Fruit fly (Drosophila melanogaster): ENCODE results near the gene Galk.
A peak's percentile ranks its signal among the peaks of the same experiment; 100 is the strongest.

The Galk gene

dm6 chr3L:9025680-9026079, 39.8 kb upstream of the Galk start (continued):
- peak; percentile 56; the same call in 1 of the 3 replicates for TF ChIP-seq C15 (GFP tag; IDR thresholded peaks at IDR 0.05)
- no peak for TF ChIP-seq lov (optimal IDR thresholded peaks at IDR 0.05)
- TF ChIP-seq lov (GFP tag; IDR thresholded peaks at IDR 0.05) = peak; percentile 87; the same call in 2 of the 3 replicates
- peak; percentile 68 for TF ChIP-seq CG1602 (GFP tag; optimal IDR thresholded peaks at IDR 0.05)
- 0 out of 2 replicates have a peak, but pooled peaks have one; percentile 20 for TF ChIP-seq CG16779 (GFP tag; IDR thresholded peaks at IDR 0.05)
- TF ChIP-seq CG17568 (GFP tag; optimal IDR thresholded peaks at IDR 0.05) = peak; percentile 65
- no peak for TF ChIP-seq Poxn (GFP tag; IDR thresholded peaks at IDR 0.05)
- TF ChIP-seq CG10654 (GFP tag; optimal IDR thresholded peaks at IDR 0.05) = peak; percentile 65
- TF ChIP-seq Oli (tag; optimal IDR thresholded peaks at IDR 0.05) = peak; percentile 91
- TF ChIP-seq psq (GFP tag; optimal IDR thresholded peaks at IDR 0.05) = peak; percentile 39
- TF ChIP-seq az2 (GFP tag; optimal IDR thresholded peaks at IDR 0.05) = peak; percentile 79
- TF ChIP-seq Max (GFP tag; optimal IDR thresholded peaks at IDR 0.05) = peak; percentile 73
- TF ChIP-seq inv (GFP tag; IDR thresholded peaks at IDR 0.05; ENCODE audit: partially characterized antibody) = no peak
- TF ChIP-seq CG10321 (GFP tag; IDR thresholded peaks at IDR 0.05) = peak; percentile 66
- TF ChIP-seq H15 (GFP tag; IDR thresholded peaks at IDR 0.05) = peak; percentile 92
- peak; percentile 77 for TF ChIP-seq Atf-2 (GFP tag; optimal IDR thresholded peaks at IDR 0.05)
- TF ChIP-seq mirr (GFP tag; optimal IDR thresholded peaks at IDR 0.05) = no peak
- TF ChIP-seq Hey (tag; optimal IDR thresholded peaks at IDR 0.05) = no peak
- TF ChIP-seq CG10462 (GFP tag; optimal IDR thresholded peaks at IDR 0.05) = peak; percentile 66
- peak; percentile 43 for TF ChIP-seq CG3163 (GFP tag; optimal IDR thresholded peaks at IDR 0.05)
- no peak for TF ChIP-seq CG42726 (GFP tag; IDR thresholded peaks at IDR 0.05; ENCODE audit: partially characterized antibody)
- TF ChIP-seq ash1 (GFP tag; optimal IDR thresholded peaks at IDR 0.05) = no peak
- peak; percentile 83 for TF ChIP-seq CG6272 (GFP tag; IDR thresholded peaks at IDR 0.05)
- peak; percentile 86 for TF ChIP-seq Mrtf (GFP tag; IDR thresholded peaks at IDR 0.05)
- TF ChIP-seq Hr3 (GFP tag; optimal IDR thresholded peaks at IDR 0.05) = peak; percentile 81
- TF ChIP-seq Oaz (GFP tag; IDR thresholded peaks at IDR 0.05) = peak; percentile 78
- peak; percentile 22; the same call in 1 of the 2 replicates for TF ChIP-seq Adf1 (GFP tag; IDR thresholded peaks at IDR 0.05)
- TF ChIP-seq pnt (GFP tag; optimal IDR thresholded peaks at IDR 0.05) = peak; percentile 68
- TF ChIP-seq nau (GFP tag; optimal IDR thresholded peaks at IDR 0.05) = peak; percentile 70
- TF ChIP-seq Ptx1 (GFP tag; IDR thresholded peaks at IDR 0.05) = peak; percentile 94
- peak; percentile 92 for TF ChIP-seq unpg (GFP tag; optimal IDR thresholded peaks at IDR 0.05)
- TF ChIP-seq pros (GFP tag; optimal IDR thresholded peaks at IDR 0.05) = peak; percentile 75
- TF ChIP-seq CG33557 (GFP tag; optimal IDR thresholded peaks at IDR 0.05) = peak; percentile 58
- TF ChIP-seq shn (GFP tag; optimal IDR thresholded peaks at IDR 0.05) = peak; percentile 44
- TF ChIP-seq sug (tag; optimal IDR thresholded peaks at IDR 0.05) = peak; percentile 42
- peak; percentile 54 for TF ChIP-seq slou (GFP tag; optimal IDR thresholded peaks at IDR 0.05)
- no peak for TF ChIP-seq bigmax (GFP tag; optimal IDR thresholded peaks at IDR 0.05)
- no peak for TF ChIP-seq CG2129 (GFP tag; IDR thresholded peaks at IDR 0.05; ENCODE audit: partially characterized antibody)
- TF ChIP-seq CG10274 (GFP tag; optimal IDR thresholded peaks at IDR 0.05) = peak; percentile 18
- peak; percentile 87 for TF ChIP-seq Camta (GFP tag; optimal IDR thresholded peaks at IDR 0.05)
- peak; percentile 58; the same call in 1 of the 2 replicates for TF ChIP-seq CG4360 (GFP tag; IDR thresholded peaks at IDR 0.05)
- no peak for TF ChIP-seq Hr39 (optimal IDR thresholded peaks at IDR 0.05)
- TF ChIP-seq CG10431 (GFP tag; optimal IDR thresholded peaks at IDR 0.05) = peak; percentile 28
- TF ChIP-seq Usf (GFP tag; optimal IDR thresholded peaks at IDR 0.05) = peak; percentile 10
- peak; percentile 82 for TF ChIP-seq Xbp1 (GFP tag; optimal IDR thresholded peaks at IDR 0.05)
- TF ChIP-seq ATbp (GFP tag; optimal IDR thresholded peaks at IDR 0.05) = peak; percentile 82
- TF ChIP-seq tna (GFP tag; IDR thresholded peaks at IDR 0.05; ENCODE audit: partially characterized antibody) = no peak
- peak; percentile 72 for TF ChIP-seq Atf3 (GFP tag; optimal IDR thresholded peaks at IDR 0.05)
- peak; percentile 97 for TF ChIP-seq sens (GFP tag)
- TF ChIP-seq CG13424 (tag; optimal IDR thresholded peaks at IDR 0.05) = peak; percentile 89
- no peak for TF ChIP-seq Tbp (GFP tag; optimal IDR thresholded peaks at IDR 0.05)
- peak; percentile 70 for TF ChIP-seq tio (GFP tag; optimal IDR thresholded peaks at IDR 0.05)
